Fruit fly (Drosophila melanogaster): ENCODE results near the gene amd.

amd gene

DNA sequence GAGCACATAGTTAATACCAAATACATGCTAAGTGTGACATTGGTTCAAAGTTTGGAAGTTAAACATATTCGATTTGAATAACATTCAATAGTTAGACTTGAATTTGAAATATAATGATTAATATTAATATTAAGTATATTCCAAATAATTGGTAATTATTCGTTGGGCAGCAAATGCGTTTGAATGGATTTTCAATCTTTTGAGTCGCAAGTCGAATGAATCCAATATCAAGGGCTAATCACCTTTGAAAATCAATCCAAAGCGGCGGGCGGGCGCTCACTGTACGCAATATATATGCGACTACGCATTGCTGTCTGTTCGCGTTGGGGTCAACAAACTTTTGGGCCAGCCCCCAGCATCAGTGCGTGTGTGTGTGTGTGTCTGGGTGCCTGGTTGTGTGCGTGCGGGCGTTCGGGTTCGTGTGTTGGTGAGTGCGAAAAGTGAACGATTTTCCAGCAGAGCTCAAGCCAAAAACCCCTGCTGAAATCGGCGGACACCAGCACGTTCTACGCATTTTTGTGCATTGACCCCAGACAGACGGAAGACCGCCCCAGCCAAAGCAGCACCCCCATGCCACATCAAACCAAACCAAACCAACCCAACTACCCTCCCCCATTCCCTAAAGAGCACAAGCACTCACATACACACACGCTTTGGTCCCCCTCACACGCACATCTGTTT lies 28.5 kb downstream of the amd start (continued):
- TF ChIP-seq Dek (tag; optimal IDR thresholded peaks at IDR 0.05), result no peak
- no peak for TF ChIP-seq Nf-YB (GFP tag; optimal IDR thresholded peaks at IDR 0.05)
- no peak for TF ChIP-seq tin (GFP tag; optimal IDR thresholded peaks at IDR 0.05)
- no peak for TF ChIP-seq CG2116 (GFP tag; optimal IDR thresholded peaks at IDR 0.05)
- no peak for TF ChIP-seq HLHmδ (GFP tag; optimal IDR thresholded peaks at IDR 0.05)
- no peak for TF ChIP-seq CG32772 (GFP tag; IDR thresholded peaks at IDR 0.05)
- no peak for TF ChIP-seq ham (GFP tag; IDR thresholded peaks at IDR 0.05)
- no peak for TF ChIP-seq lov (optimal IDR thresholded peaks at IDR 0.05)
- peak; percentile 32; the same call in 1 of the 3 replicates for TF ChIP-seq lov (GFP tag; IDR thresholded peaks at IDR 0.05)
- no peak for TF ChIP-seq CG34224 (GFP tag; IDR thresholded peaks at IDR 0.05; ENCODE audit: partially characterized antibody)
- TF ChIP-seq jigr1 (GFP tag; IDR thresholded peaks at IDR 0.05), result no peak
- no peak for TF ChIP-seq CG10321 (GFP tag; IDR thresholded peaks at IDR 0.05)
- TF ChIP-seq repo (GFP tag; optimal IDR thresholded peaks at IDR 0.05), result no peak
- no peak for TF ChIP-seq CG10366 (GFP tag; IDR thresholded peaks at IDR 0.05)
- 0 out of 3 replicates have a peak, but pooled peaks have one; percentile 21 for TF ChIP-seq Optix (GFP tag; IDR thresholded peaks at IDR 0.05)
- no peak for TF ChIP-seq TFAM (GFP tag; optimal IDR thresholded peaks at IDR 0.05)
- no peak for TF ChIP-seq CG14667 (GFP tag; IDR thresholded peaks at IDR 0.05)
- no peak for TF ChIP-seq Pdp1 (GFP tag; optimal IDR thresholded peaks at IDR 0.05)
- TF ChIP-seq CG7839 (tag; optimal IDR thresholded peaks at IDR 0.05), result peak; percentile 38
- TF ChIP-seq Trl (optimal IDR thresholded peaks at IDR 0.05), result no peak
- no peak for TF ChIP-seq Trl (GFP tag; optimal IDR thresholded peaks at IDR 0.05)
- TF ChIP-seq Dbx (GFP tag; IDR thresholded peaks at IDR 0.05), result peak; percentile 60; the same call in 1 of the 3 replicates
- TF ChIP-seq hkb (optimal IDR thresholded peaks at IDR 0.05), result no peak
- no peak for TF ChIP-seq hkb (GFP tag; IDR thresholded peaks at IDR 0.05)
- no peak for TF ChIP-seq CG2199 (GFP tag; IDR thresholded peaks at IDR 0.05)
- TF ChIP-seq Jarid2 (GFP tag; optimal IDR thresholded peaks at IDR 0.05), result no peak
- no peak for TF ChIP-seq cwo (GFP tag; optimal IDR thresholded peaks at IDR 0.05)
- TF ChIP-seq CG8944 (GFP tag; optimal IDR thresholded peaks at IDR 0.05), result no peak
- TF ChIP-seq aop (GFP tag; IDR thresholded peaks at IDR 0.05), result no peak
- TF ChIP-seq CG9932 (GFP tag; IDR thresholded peaks at IDR 0.05), result 0 out of 2 replicates have a peak, but pooled peaks have one; percentile 28
- no peak for TF ChIP-seq CG18476 (GFP tag; optimal IDR thresholded peaks at IDR 0.05)
- no peak for TF ChIP-seq CG10274 (GFP tag; optimal IDR thresholded peaks at IDR 0.05)
- TF ChIP-seq CG12659 (GFP tag; optimal IDR thresholded peaks at IDR 0.05), result peak; percentile 9
- TF ChIP-seq CG1529 (GFP tag; optimal IDR thresholded peaks at IDR 0.05), result no peak
- TF ChIP-seq kay (GFP tag; optimal IDR thresholded peaks at IDR 0.05), result no peak
- peak; percentile 32 for TF ChIP-seq CG6254 (GFP tag; optimal IDR thresholded peaks at IDR 0.05)
- TF ChIP-seq Poxn (GFP tag; IDR thresholded peaks at IDR 0.05), result no peak
- TF ChIP-seq kni (GFP tag; optimal IDR thresholded peaks at IDR 0.05), result peak; percentile 13
- peak; percentile 41; the same call in 1 of the 3 replicates for TF ChIP-seq CG17361 (GFP tag; IDR thresholded peaks at IDR 0.05)
- peak; percentile 8 for TF ChIP-seq CG1603 (tag; optimal IDR thresholded peaks at IDR 0.05)
- peak; percentile 43 for TF ChIP-seq Hmr (GFP tag; optimal IDR thresholded peaks at IDR 0.05)
- no peak for TF ChIP-seq CG8089 (GFP tag; optimal IDR thresholded peaks at IDR 0.05)
- TF ChIP-seq chinmo (GFP tag; IDR thresholded peaks at IDR 0.05; ENCODE audit: partially characterized antibody), result 0 out of 4 replicates have a peak, but pooled peaks have one; percentile 38
- TF ChIP-seq CG11456 (GFP tag; IDR thresholded peaks at IDR 0.05), result no peak
- no peak for TF ChIP-seq CG9727 (GFP tag; optimal IDR thresholded peaks at IDR 0.05)
- TF ChIP-seq Oli (tag; optimal IDR thresholded peaks at IDR 0.05), result peak; percentile 30
- TF ChIP-seq bowl (GFP tag; IDR thresholded peaks at IDR 0.05), result no peak
- no peak for TF ChIP-seq Dp (GFP tag; optimal IDR thresholded peaks at IDR 0.05)
- TF ChIP-seq lab (GFP tag; optimal IDR thresholded peaks at IDR 0.05), result no peak
- no peak for TF ChIP-seq Atf6 (GFP tag; IDR thresholded peaks at IDR 0.05)
- TF ChIP-seq lmd (GFP tag; IDR thresholded peaks at IDR 0.05), result peak; percentile 13; the same call in 1 of the 2 replicates
